Worm (Caenorhabditis elegans): Measurements from ENCODE around the gene ceh-90.

The ceh-90 gene

DNA sequence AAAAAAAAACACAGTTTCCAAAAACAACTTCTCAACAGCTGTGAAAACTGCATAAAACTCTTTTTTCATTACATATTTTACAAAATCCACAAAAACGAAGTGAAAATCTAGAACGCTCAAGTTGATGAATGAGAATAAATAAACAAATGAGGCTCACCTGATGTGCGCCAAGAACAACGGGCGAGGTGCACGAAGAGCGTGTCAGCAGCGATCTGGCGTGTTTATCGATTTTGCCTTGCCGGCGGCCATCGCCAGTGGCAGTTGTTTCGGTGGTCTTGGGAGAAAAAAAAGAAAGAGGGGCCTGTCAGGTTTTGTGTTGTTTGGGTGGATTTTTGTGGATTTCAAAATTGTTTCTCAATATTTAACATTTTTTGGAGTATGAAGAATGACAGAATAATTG is 17.0 kb upstream of the ceh-90 start, which contains the start of gene idhb-1 (continued):
- TF ChIP-seq gei-17 (GFP tag; optimal IDR thresholded peaks at IDR 0.05) (no peak), B0261.1 (tag; optimal IDR thresholded peaks at IDR 0.05) (no peak), Y53G8AR.9 (GFP tag; conservative IDR thresholded peaks at IDR 0.05) (no peak), madf-6 (GFP tag; IDR thresholded peaks at IDR 0.05) (no peak), ceh-58 (GFP tag; IDR thresholded peaks at IDR 0.05) (no peak), pha-4 (tag; optimal IDR thresholded peaks at IDR 0.05) (peak; percentile 30), ztf-18 (tag; optimal IDR thresholded peaks at IDR 0.05) (peak; percentile 93), let-526 (GFP tag; IDR thresholded peaks at IDR 0.05) (0 out of 2 replicates have a peak, but pooled peaks have one; percentile 51), repo-1 (tag; optimal IDR thresholded peaks at IDR 0.05) (no peak), let-607 (tag; optimal IDR thresholded peaks at IDR 0.05) (peak in 1 of 2 experiments; percentile 15), K11D2.4 (GFP tag; IDR thresholded peaks at IDR 0.05) (peak; percentile 43; the same call in 1 of the 2 replicates), ekl-4 (GFP tag; IDR thresholded peaks at IDR 0.05) (no peak), sptf-2 (GFP tag; optimal IDR thresholded peaks at IDR 0.05) (no peak), Y95B8A.8 (GFP tag; IDR thresholded peaks at IDR 0.05) (no peak), fkh-3 (tag; optimal IDR thresholded peaks at IDR 0.05) (no peak), rpc-1 (optimal IDR thresholded peaks at IDR 0.05) (no peak), rpc-1 (tag; optimal IDR thresholded peaks at IDR 0.05) (no peak), ZK185.1 (tag; optimal IDR thresholded peaks at IDR 0.05; ENCODE audit: poor library complexity, severe bottlenecking) (peak; percentile 1), unc-130 (GFP tag; optimal IDR thresholded peaks at IDR 0.05) (no peak), Y53F4B.3 (GFP tag; IDR thresholded peaks at IDR 0.05) (no peak), nfya-2 (GFP tag; IDR thresholded peaks at IDR 0.05) (no peak), C06A6.2 (GFP tag; conservative IDR thresholded peaks at IDR 0.05) (no peak), sea-2 (GFP tag; IDR thresholded peaks at IDR 0.05) (no peak), F57A8.1 (GFP tag; optimal IDR thresholded peaks at IDR 0.05) (no peak), ccch-3 (GFP tag; optimal IDR thresholded peaks at IDR 0.05) (no peak), Y56A3A.18 (GFP tag; IDR thresholded peaks at IDR 0.05) (no peak), D2030.7 (GFP tag; IDR thresholded peaks at IDR 0.05) (no peak)

ce11 chrX:14169569-14170031 is 12.8 kb upstream of the ceh-90 start, which contains the start of gene sym-4:
sym-4 (minus strand) TSS chrX:14169619.
- TF ChIP-seq B0336.3 (GFP tag; IDR thresholded peaks at IDR 0.05) (peak; percentile 89), nfya-1 (tag; optimal IDR thresholded peaks at IDR 0.05; ENCODE audit: borderline replicate concordance, insufficient read depth) (no peak), B0261.1 (tag; optimal IDR thresholded peaks at IDR 0.05) (peak; percentile 30), die-1 (tag; optimal IDR thresholded peaks at IDR 0.05) (peak; percentile 59), hsf-1 (GFP tag; IDR thresholded peaks at IDR 0.05) (no peak), F52B5.7 (tag; optimal IDR thresholded peaks at IDR 0.05) (no peak), dpl-1 (GFP tag; optimal IDR thresholded peaks at IDR 0.05) (no peak), F39B2.1 (GFP tag; IDR thresholded peaks at IDR 0.05) (no peak), ceh-58 (GFP tag; IDR thresholded peaks at IDR 0.05) (no peak), ceh-27 (GFP tag; optimal IDR thresholded peaks at IDR 0.05) (peak; percentile 86), ceh-91 (GFP tag; IDR thresholded peaks at IDR 0.05) (no peak), sdz-38 (tag; optimal IDR thresholded peaks at IDR 0.05) (no peak), Y53G8AR.9 (GFP tag; conservative IDR thresholded peaks at IDR 0.05) (peak; percentile 82; the same call in 1 of the 2 replicates), lsy-27 (tag; optimal IDR thresholded peaks at IDR 0.05; ENCODE audit: borderline replicate concordance, insufficient read depth) (peak; percentile 15), F49E8.2 (tag; optimal IDR thresholded peaks at IDR 0.05; ENCODE audit: insufficient read depth) (no peak), egl-18 (GFP tag; IDR thresholded peaks at IDR 0.05) (no peak), pha-4 (tag; optimal IDR thresholded peaks at IDR 0.05) (peak; percentile 68), sptf-2 (GFP tag; optimal IDR thresholded peaks at IDR 0.05) (peak; percentile 63), dpff-1 (tag; optimal IDR thresholded peaks at IDR 0.05) (no peak), hrde-1 (tag; optimal IDR thresholded peaks at IDR 0.05; ENCODE audit: borderline replicate concordance) (no peak), mel-28 (tag; optimal IDR thresholded peaks at IDR 0.05; ENCODE audit: borderline replicate concordance) (no peak), nhr-179 (tag; optimal IDR thresholded peaks at IDR 0.05) (no peak), snpc-3.4 (tag; optimal IDR thresholded peaks at IDR 0.05) (no peak), T26A5.8 (tag; optimal IDR thresholded peaks at IDR 0.05) (no peak), dox-1 (GFP tag; IDR thresholded peaks at IDR 0.05) (peak; percentile 95), nhr-120 (GFP tag; IDR thresholded peaks at IDR 0.05) (no peak), Y95B8A.8 (GFP tag; IDR thresholded peaks at IDR 0.05) (no peak)

Measured in whole organism, young adult.